Worm (Caenorhabditis elegans) whole organism, young adult: ENCODE results near the gene R13D11.4.
"Not testable (repeated sequence)": the region's sequence is repeated elsewhere in the genome, so short reads cannot be mapped to it uniquely, and the experiment has no call there.

Experiments
- B0261.1 ChIP-seq: sonication (generic microtip); optimal IDR thresholded peaks from 2 replicates; lab custom pipeline; 2016; ENCODE audit warnings: mild to moderate bottlenecking, missing genetic modification characterization, moderate library complexity, missing compliant biosample characterization
- B0336.3 ChIP-seq: fragments of 200-800 bp; sonication (Bioruptor generic); IDR thresholded peaks from 2 replicates; pipeline ENCODE4 v1.3.6; 2022; ENCODE audit warnings: missing genetic modification characterization, missing compliant biosample characterization
- C17E4.6 ChIP-seq: fragments of 200-800 bp; sonication (Bioruptor generic); IDR thresholded peaks from 2 replicates; pipeline ENCODE4 v1.3.6; 2022; ENCODE audit warnings: missing genetic modification reagents, missing genetic modification characterization, missing compliant biosample characterization
- D2030.7 ChIP-seq: fragments of 200-800 bp; sonication (Bioruptor generic); IDR thresholded peaks from 2 replicates; pipeline ENCODE4 v1.3.6; 2022; ENCODE audit warnings: missing genetic modification reagents, missing genetic modification characterization, missing compliant biosample characterization
- F52B5.7 ChIP-seq: sonication (generic microtip); optimal IDR thresholded peaks from 2 replicates; lab custom pipeline; 2016; ENCODE audit warnings: mild to moderate bottlenecking, missing genetic modification characterization, missing compliant biosample characterization
- F55B11.4 ChIP-seq: sonication (generic microtip); optimal IDR thresholded peaks from 2 replicates; lab custom pipeline; 2016; ENCODE audit warnings: missing compliant biosample characterization, missing genetic modification characterization, borderline replicate concordance; ENCODE audit not compliant: insufficient read depth
- K12H6.12 ChIP-seq: fragments of 200-800 bp; sonication (Bioruptor generic); optimal IDR thresholded peaks from 2 replicates; lab custom pipeline; 2018; ENCODE audit warnings: mild to moderate bottlenecking, missing genetic modification characterization, missing compliant biosample characterization
- aptf-2 ChIP-seq: fragments of 200-800 bp; sonication (Bioruptor generic); conservative IDR thresholded peaks from 2 replicates; pipeline ENCODE4 v1.3.6; 2022; ENCODE audit warnings: missing genetic modification reagents, missing genetic modification characterization, missing compliant biosample characterization
- attf-3 ChIP-seq: fragments of 200-800 bp; sonication (Bioruptor generic); conservative IDR thresholded peaks from 2 replicates; pipeline ENCODE4 v1.3.6; 2022; ENCODE audit warnings: missing genetic modification reagents, missing genetic modification characterization, missing compliant biosample characterization
- bed-1 ChIP-seq: fragments of 200-800 bp; sonication (Bioruptor generic); IDR thresholded peaks from 2 replicates; pipeline ENCODE4 v1.3.6; 2022; ENCODE audit warnings: missing genetic modification reagents, missing genetic modification characterization, missing compliant biosample characterization
- ceh-27 ChIP-seq: fragments of 200-800 bp; sonication (Bioruptor generic); optimal IDR thresholded peaks from 2 replicates; lab custom pipeline; 2018; ENCODE audit warnings: mild to moderate bottlenecking, missing genetic modification characterization, moderate library complexity, missing compliant biosample characterization
- ceh-91 ChIP-seq: fragments of 200-800 bp; sonication (Bioruptor generic); IDR thresholded peaks from 2 replicates; pipeline ENCODE4 v1.3.6; 2022; ENCODE audit warnings: missing genetic modification reagents, missing genetic modification characterization, missing compliant biosample characterization
- dpl-1 ChIP-seq: fragments of 150-350 bp; optimal IDR thresholded peaks from 2 replicates; lab custom pipeline; 2014; ENCODE audit warnings: missing biosample characterization, missing genetic modification reagents, missing genetic modification characterization
- fkh-3 ChIP-seq: sonication (generic microtip); optimal IDR thresholded peaks from 2 replicates; lab custom pipeline; 2016; ENCODE audit warnings: mild to moderate bottlenecking, missing genetic modification characterization, missing compliant biosample characterization
- hrde-1 ChIP-seq: sonication (generic microtip); optimal IDR thresholded peaks from 2 replicates; lab custom pipeline; 2016; ENCODE audit warnings: missing genetic modification characterization, mild to moderate bottlenecking, missing compliant biosample characterization, moderate library complexity, missing genotype, missing genetic modification reagents, borderline replicate concordance
- hsf-1 ChIP-seq: fragments of 200-800 bp; sonication (Bioruptor generic); IDR thresholded peaks from 2 replicates; pipeline ENCODE4 v1.3.6; 2022; ENCODE audit warnings: missing genetic modification reagents, missing genetic modification characterization, missing compliant biosample characterization
- lin-35 ChIP-seq, 3 experiments: fragments of 150-350 bp in 2 of 3; sonication (generic microtip) in 1 of 3; optimal IDR thresholded peaks; 2 replicates each; lab custom pipeline; 2014 to 2018; ENCODE audit warnings: missing biosample characterization in 3 of 3, missing genetic modification characterization in 3 of 3, missing genetic modification reagents in 3 of 3
- lin-40 ChIP-seq: sonication (generic microtip); optimal IDR thresholded peaks from 2 replicates; lab custom pipeline; 2016; ENCODE audit warnings: missing genetic modification characterization, mild to moderate bottlenecking, missing compliant biosample characterization, missing genotype, missing genetic modification reagents
- lsy-27 ChIP-seq: sonication (generic microtip); optimal IDR thresholded peaks from 2 replicates; lab custom pipeline; 2017; ENCODE audit warnings: missing genetic modification characterization, mild to moderate bottlenecking, missing compliant biosample characterization, antibody characterized with exemption, missing genotype, borderline replicate concordance; ENCODE audit not compliant: insufficient read depth
- madf-6 ChIP-seq: fragments of 200-800 bp; sonication (Bioruptor generic); IDR thresholded peaks from 2 replicates; pipeline ENCODE4 v1.3.6; 2022; ENCODE audit warnings: missing genetic modification reagents, missing genetic modification characterization, missing compliant biosample characterization
- nfya-1 ChIP-seq: sonication (generic microtip); optimal IDR thresholded peaks from 2 replicates; lab custom pipeline; 2017; ENCODE audit warnings: antibody characterized with exemption, missing compliant biosample characterization, missing genetic modification characterization, borderline replicate concordance; ENCODE audit not compliant: insufficient read depth
- nhr-120 ChIP-seq: fragments of 200-800 bp; sonication (Bioruptor generic); IDR thresholded peaks from 2 replicates; pipeline ENCODE4 v1.3.6; 2022; ENCODE audit warnings: missing genetic modification characterization, missing compliant biosample characterization
- nhr-80 ChIP-seq: sonication (generic microtip); optimal IDR thresholded peaks from 2 replicates; lab custom pipeline; 2016; ENCODE audit warnings: missing genetic modification characterization, missing compliant biosample characterization
- rpc-1 ChIP-seq, 2 experiments: fragments of 150-350 bp in 1 of 2; sonication (generic microtip) in 1 of 2; optimal IDR thresholded peaks; 2 replicates each; lab custom pipeline; 2014 to 2018; ENCODE audit warnings: missing biosample characterization in 1 of 2, missing genetic modification characterization in 1 of 2, missing genetic modification reagents in 1 of 2, missing genotype in 1 of 2
- snpc-1.1 ChIP-seq: sonication (generic microtip); optimal IDR thresholded peaks from 2 replicates; lab custom pipeline; 2017; ENCODE audit warnings: missing genetic modification characterization, mild to moderate bottlenecking, missing compliant biosample characterization, antibody characterized with exemption, moderate library complexity, missing genotype, missing genetic modification reagents; ENCODE audit not compliant: insufficient read depth
- snpc-4 ChIP-seq, 5 experiments: fragments of 150-350 bp in 1 of 5; sonication (generic microtip) in 4 of 5; optimal IDR thresholded peaks; 2 replicates each; lab custom pipeline; 2014 to 2018; ENCODE audit warnings: missing genetic modification characterization in 5 of 5, missing biosample characterization in 3 of 5, antibody characterized with exemption in 2 of 5, mild to moderate bottlenecking in 2 of 5, missing compliant biosample characterization in 2 of 5, missing genotype in 2 of 5, moderate library complexity in 2 of 5, missing genetic modification reagents in 1 of 5
- tbx-9 ChIP-seq: sonication (generic microtip); optimal IDR thresholded peaks from 2 replicates; lab custom pipeline; 2016; ENCODE audit warnings: borderline replicate concordance, missing genetic modification characterization, inconsistent platforms, missing compliant biosample characterization
- unc-130 ChIP-seq: sonication (generic microtip); optimal IDR thresholded peaks from 2 replicates; lab custom pipeline; 2016; ENCODE audit warnings: missing genetic modification reagents, missing genetic modification characterization, missing compliant biosample characterization
- ztf-18 ChIP-seq: sonication (generic microtip); optimal IDR thresholded peaks from 2 replicates; lab custom pipeline; 2016; ENCODE audit warnings: missing genotype, mild to moderate bottlenecking, missing genetic modification characterization, missing compliant biosample characterization
- ztf-25 ChIP-seq: fragments of 200-800 bp; sonication (Bioruptor generic); IDR thresholded peaks from 2 replicates; pipeline ENCODE4 v1.3.6; 2022; ENCODE audit warnings: missing genetic modification reagents, missing genetic modification characterization, missing compliant biosample characterization
- ztf-26 ChIP-seq: sonication (generic microtip); optimal IDR thresholded peaks from 2 replicates; lab custom pipeline; 2017; ENCODE audit warnings: missing genetic modification characterization, missing compliant biosample characterization
- ztf-28 ChIP-seq: fragments of 200-800 bp; sonication (Bioruptor generic); IDR thresholded peaks from 2 replicates; pipeline ENCODE4 v1.3.6; 2022; ENCODE audit warnings: missing genetic modification reagents, missing genetic modification characterization, missing compliant biosample characterization

The R13D11.4 gene

ce11 chrV:814716-815115 is 4.1 kb downstream of the R13D11.4 start, which contains the start of gene R13D11.3:
Gene R13D11.3, plus strand, starts transcription at chrV:815016.
- TF ChIP-seq K12H6.12 (tag; lab: Kevin White, UChicago) (no peak), B0336.3 (no peak), D2030.7 (no peak), nhr-80 (tag; lab: Kevin White, UChicago) (no peak), tbx-9 (tag; lab: Kevin White, UChicago) (no peak), F52B5.7 (tag; lab: Kevin White, UChicago) (no peak), rpc-1 (optimal IDR thresholded peaks at IDR 0.05; lab: Kevin White, UChicago) (no peak), rpc-1 (tag; optimal IDR thresholded peaks at IDR 0.05; lab: Kevin White, UChicago) (no peak), ztf-25 (no peak), attf-3 (GFP tag; lab: Robert Waterston, UW) (no peak), hsf-1 (GFP tag; lab: Robert Waterston, UW) (no peak), dpl-1 (GFP tag; lab: Kevin White, UChicago) (no peak), lsy-27 (tag; lab: Kevin White, UChicago) (no peak), madf-6 (no peak), C17E4.6 (no peak), aptf-2 (no peak), F55B11.4 (tag; lab: Kevin White, UChicago) (no peak), lin-40 (tag; lab: Kevin White, UChicago) (no peak), lin-35 (GFP tag; optimal IDR thresholded peaks at IDR 0.05; lab: Kevin White, UChicago) (no peak)
- TF ChIP-seq, all 124 proteins: peak for 0

- TF ChIP-seq fkh-3 (tag; lab: Kevin White, UChicago) (no peak), B0261.1 (tag; lab: Kevin White, UChicago) (no peak), bed-1 (no peak), ztf-28 (GFP tag; lab: Robert Waterston, UW) (no peak), nhr-120 (GFP tag; lab: Robert Waterston, UW) (no peak), ceh-91 (GFP tag; lab: Robert Waterston, UW) (no peak), hrde-1 (tag; lab: Kevin White, UChicago) (no peak), ceh-27 (GFP tag; lab: Kevin White, UChicago) (no peak), snpc-1.1 (tag; lab: Kevin White, UChicago) (no peak), nfya-1 (tag; lab: Kevin White, UChicago) (no peak)
Measured at ce11 chrV:817182-817581, 6.6 kb downstream of the R13D11.4 start, which contains the start of gene R13D11.1. Gene R13D11.1, plus strand, starts transcription at chrV:817482.

ce11 chrV:820629-821028 is 10.0 kb downstream of the R13D11.4 start, which contains the start of gene srx-32:
Gene srx-32, minus strand, starts transcription at chrV:820729.
- TF ChIP-seq hrde-1 (tag; lab: Kevin White, UChicago); unc-130 (GFP tag; lab: Kevin White, UChicago); snpc-4 (GFP tag; optimal IDR thresholded peaks at IDR 0.05; lab: Kevin White, UChicago); snpc-4 (tag; optimal IDR thresholded peaks at IDR 0.05; lab: Kevin White, UChicago): not testable (repeated sequence)

ce11 chrV:822922-823321 is 12.3 kb downstream of the R13D11.4 start, which contains the start of gene srx-31:
Gene srx-31, minus strand, starts transcription at chrV:823022.
- TF ChIP-seq ztf-26, ztf-18, lsy-27 (tag; lab: Kevin White, UChicago): not testable (repeated sequence)
